Worm (Caenorhabditis elegans) whole organism, mixed stage, embryonic: ENCODE measurements around the gene pas-7.

Experiments
- ceh-83 ChIP-seq: fragments of 200-800 bp; sonication (Bioruptor generic); optimal IDR thresholded peaks from 2 replicates; lab custom pipeline; 2018; ENCODE audit warnings: mild to moderate bottlenecking, missing genetic modification characterization, missing compliant biosample characterization
- elt-3 ChIP-seq: fragments of 150-350 bp; optimal IDR thresholded peaks from 2 replicates; lab custom pipeline; 2014; ENCODE audit warnings: missing biosample characterization, missing genetic modification characterization
- ham-2 ChIP-seq: fragments of 200-800 bp; sonication (Bioruptor generic); optimal IDR thresholded peaks from 2 replicates; lab custom pipeline; 2018; ENCODE audit warnings: mild to moderate bottlenecking, missing genetic modification characterization, missing compliant biosample characterization
- mab-5 ChIP-seq: fragments of 150-350 bp; optimal IDR thresholded peaks from 2 replicates; lab custom pipeline; 2014; ENCODE audit warnings: missing biosample characterization, missing genetic modification characterization
- nhr-237 ChIP-seq: fragments of 150-350 bp; optimal IDR thresholded peaks from 2 replicates; lab custom pipeline; 2014; ENCODE audit warnings: missing biosample characterization, missing genetic modification characterization
- nhr-28 ChIP-seq: fragments of 150-350 bp; optimal IDR thresholded peaks from 2 replicates; lab custom pipeline; 2014; ENCODE audit warnings: missing biosample characterization, missing genetic modification characterization
- nhr-76 ChIP-seq: sonication (generic microtip); optimal IDR thresholded peaks from 2 replicates; lab custom pipeline; 2017; ENCODE audit warnings: missing biosample characterization, missing genetic modification characterization
- pha-4 ChIP-seq: fragments of 150-350 bp; optimal IDR thresholded peaks from 2 replicates; lab custom pipeline; 2018; ENCODE audit warnings: missing biosample characterization, missing genetic modification reagents, missing genetic modification characterization
- sem-2 ChIP-seq: fragments of 200-800 bp; sonication (Bioruptor generic); optimal IDR thresholded peaks from 2 replicates; lab custom pipeline; 2018; ENCODE audit warnings: mild to moderate bottlenecking, missing genetic modification characterization, missing compliant biosample characterization
- snpc-4 ChIP-seq: fragments of 150-350 bp; optimal IDR thresholded peaks from 2 replicates; lab custom pipeline; 2014; ENCODE audit warnings: missing biosample characterization, missing genetic modification characterization
- sptf-1 ChIP-seq: sonication (generic microtip); optimal IDR thresholded peaks from 2 replicates; lab custom pipeline; 2017; ENCODE audit warnings: mild to moderate bottlenecking, missing genetic modification characterization, moderate library complexity, missing compliant biosample characterization
- zip-8 ChIP-seq: fragments of 150-350 bp; optimal IDR thresholded peaks from 2 replicates; lab custom pipeline; 2014; ENCODE audit warnings: missing biosample characterization, missing genetic modification characterization

- TF ChIP-seq sem-2 = no peak
- no peak for TF ChIP-seq nhr-237 (tag; lab: Kevin White, UChicago)
- no peak for TF ChIP-seq nhr-76
- TF ChIP-seq ceh-83 (GFP tag; lab: Kevin White, UChicago) = no peak
- no peak for TF ChIP-seq elt-3 (tag; lab: Kevin White, UChicago)
- no peak for TF ChIP-seq zip-8 (tag; lab: Kevin White, UChicago)
- no peak for TF ChIP-seq nhr-28 (tag; lab: Kevin White, UChicago)
- TF ChIP-seq sptf-1 (tag; lab: Kevin White, UChicago) = no peak
- no peak for TF ChIP-seq mab-5
- TF ChIP-seq pha-4 (tag; lab: Kevin White, UChicago) = no peak
- TF ChIP-seq snpc-4 (tag; lab: Kevin White, UChicago) = no peak
- no peak for TF ChIP-seq ham-2 (GFP tag; lab: Kevin White, UChicago)
Measured at ce11 chrII:10137358-10137757, 37.7 kb upstream of the pas-7 start, which contains the start of gene phg-1.
